Worm (Caenorhabditis elegans): Measurements from ENCODE around the gene K07C5.13.
A peak's percentile ranks its signal among the peaks of the same experiment; 100 is the strongest.

The K07C5.13 gene

DNA sequence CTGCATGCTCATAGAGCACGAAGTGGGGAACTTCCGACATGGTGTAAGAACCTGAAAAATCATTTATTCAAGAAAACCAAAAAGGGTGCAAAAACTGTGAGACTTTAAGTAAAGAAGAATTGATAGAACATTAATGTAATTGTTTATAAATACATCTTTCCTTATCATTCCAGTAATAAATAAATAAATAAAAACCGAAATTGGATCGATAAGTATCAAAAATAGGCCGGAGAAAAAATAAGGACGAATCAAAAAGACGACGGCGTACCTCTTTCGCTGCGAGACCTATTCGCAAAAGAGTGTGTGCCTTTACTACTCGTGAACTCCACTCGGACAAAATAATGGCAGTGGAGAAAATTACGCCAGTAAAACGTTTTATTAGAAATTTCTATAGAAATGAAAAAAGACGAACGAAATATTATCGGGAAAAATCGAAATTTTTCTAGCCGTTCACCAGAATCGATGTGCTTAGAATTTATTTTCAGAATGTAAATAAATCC, 11.1 kb downstream of the K07C5.13 start, which contains the start of gene nol-56:
TSS of gene nol-56 (minus strand) at position 51 of the 500 bp plus-strand sequence.
- TF ChIP-seq rcor-1 (GFP tag; IDR thresholded peaks at IDR 0.05), result 0 out of 2 replicates have a peak, but pooled peaks have one; percentile 15
- peak; percentile 47 for TF ChIP-seq tbp1 (GFP tag; optimal IDR thresholded peaks at IDR 0.05)
- TF ChIP-seq hmg-20 (GFP tag; IDR thresholded peaks at IDR 0.05), result 0 out of 2 replicates have a peak, but pooled peaks have one; percentile 25
- TF ChIP-seq ztf-18 (tag; optimal IDR thresholded peaks at IDR 0.05), result peak; percentile 64
- peak; percentile 48 for TF ChIP-seq tlf-1 (GFP tag; optimal IDR thresholded peaks at IDR 0.05)
- no peak for TF ChIP-seq ztf-26 (tag; optimal IDR thresholded peaks at IDR 0.05)
- peak; percentile 53 for TF ChIP-seq D2030.7 (GFP tag; IDR thresholded peaks at IDR 0.05)
- no peak for TF ChIP-seq lag-1 (GFP tag; IDR thresholded peaks at IDR 0.05)
- no peak for TF ChIP-seq C06A6.2 (GFP tag; conservative IDR thresholded peaks at IDR 0.05)
- TF ChIP-seq lir-1 (GFP tag; conservative IDR thresholded peaks at IDR 0.05), result peak; percentile 33; the same call in 1 of the 2 replicates
- TF ChIP-seq let-607 (tag; optimal IDR thresholded peaks at IDR 0.05), result peak in 1 of 2 experiments; percentile 60
- TF ChIP-seq cebp-1 (GFP tag; IDR thresholded peaks at IDR 0.05), result no peak
- peak; percentile 53 for TF ChIP-seq cebp-1 (tag; optimal IDR thresholded peaks at IDR 0.05)
- peak; percentile 95 for TF ChIP-seq F33H1.4 (GFP tag; IDR thresholded peaks at IDR 0.05)
- peak; percentile 14; the same call in 1 of the 2 replicates for TF ChIP-seq bed-2 (GFP tag; IDR thresholded peaks at IDR 0.05)
- TF ChIP-seq pbrm-1 (GFP tag; IDR thresholded peaks at IDR 0.05), result peak; percentile 39; the same call in 1 of the 2 replicates
- TF ChIP-seq hmg-1.2 (GFP tag; IDR thresholded peaks at IDR 0.05), result 0 out of 2 replicates have a peak, but pooled peaks have one; percentile 10
- peak; percentile 32; the same call in 1 of the 2 replicates for TF ChIP-seq attf-3 (GFP tag; conservative IDR thresholded peaks at IDR 0.05)
- TF ChIP-seq aptf-2 (GFP tag; conservative IDR thresholded peaks at IDR 0.05), result no peak
- peak; percentile 65 for TF ChIP-seq ceh-27 (GFP tag; optimal IDR thresholded peaks at IDR 0.05)
- TF ChIP-seq nfyb-1 (GFP tag; IDR thresholded peaks at IDR 0.05), result 0 out of 2 replicates have a peak, but pooled peaks have one; percentile 62
- TF ChIP-seq lin-35 (GFP tag; optimal IDR thresholded peaks at IDR 0.05), result peak in 1 of 3 experiments; percentile 71
- TF ChIP-seq snpc-1.3 (tag; optimal IDR thresholded peaks at IDR 0.05; ENCODE audit: insufficient read depth), result peak; percentile 33
- no peak for TF ChIP-seq akir-1 (GFP tag; optimal IDR thresholded peaks at IDR 0.05)
- TF ChIP-seq athp-1 (tag; optimal IDR thresholded peaks at IDR 0.05), result peak; percentile 2
- peak; percentile 49 for TF ChIP-seq unc-130 (GFP tag; optimal IDR thresholded peaks at IDR 0.05)
- TF ChIP-seq B0035.1 (tag; optimal IDR thresholded peaks at IDR 0.05), result no peak
- TF ChIP-seq lin-54 (GFP tag; optimal IDR thresholded peaks at IDR 0.05), result peak; percentile 72
- TF ChIP-seq C17E4.6 (GFP tag; IDR thresholded peaks at IDR 0.05), result no peak
- TF ChIP-seq K12H6.12 (tag; optimal IDR thresholded peaks at IDR 0.05), result peak; percentile 24
- TF ChIP-seq efl-1 (GFP tag; optimal IDR thresholded peaks at IDR 0.05), result peak; percentile 49
- TF ChIP-seq bed-1 (GFP tag; IDR thresholded peaks at IDR 0.05), result no peak
- no peak for TF ChIP-seq ztf-6 (GFP tag; IDR thresholded peaks at IDR 0.05)
- no peak for TF ChIP-seq nhr-27 (tag; optimal IDR thresholded peaks at IDR 0.05)
- peak; percentile 16 for TF ChIP-seq nhr-80 (tag; optimal IDR thresholded peaks at IDR 0.05)
- TF ChIP-seq madf-3 (GFP tag; IDR thresholded peaks at IDR 0.05), result peak; percentile 79
- peak; percentile 74 for TF ChIP-seq dox-1 (GFP tag; IDR thresholded peaks at IDR 0.05)
- peak; percentile 63 for TF ChIP-seq attf-5 (GFP tag; optimal IDR thresholded peaks at IDR 0.05)
- TF ChIP-seq dpl-1 (GFP tag; optimal IDR thresholded peaks at IDR 0.05), result peak; percentile 60
- TF ChIP-seq mcd-1 (GFP tag; IDR thresholded peaks at IDR 0.05), result peak; percentile 78
- TF ChIP-seq snpc-4 (GFP tag; optimal IDR thresholded peaks at IDR 0.05), result peak; percentile 17
- peak in 3 of 4 experiments; percentile 41 to 50 (median 48) for TF ChIP-seq snpc-4 (tag; optimal IDR thresholded peaks at IDR 0.05)
- 0 out of 2 replicates have a peak, but pooled peaks have one; percentile 25 for TF ChIP-seq let-526 (GFP tag; IDR thresholded peaks at IDR 0.05)
- peak; percentile 71 for TF ChIP-seq lin-40 (tag; optimal IDR thresholded peaks at IDR 0.05)
- peak; percentile 79 for TF ChIP-seq ZK185.1 (tag; optimal IDR thresholded peaks at IDR 0.05; ENCODE audit: poor library complexity, severe bottlenecking)
- TF ChIP-seq madf-10 (tag; optimal IDR thresholded peaks at IDR 0.05), result peak; percentile 29
- no peak for TF ChIP-seq F37B4.10 (GFP tag; IDR thresholded peaks at IDR 0.05)

Data from whole organism, young adult.